Worm (Caenorhabditis elegans) whole organism, L3 larva: ENCODE results near the gene C33F10.11.
A peak's percentile ranks its signal among the peaks of the same experiment; 100 is the strongest.

Experiments used
- R02D3.7 ChIP-seq: fragments of 150-350 bp; optimal IDR thresholded peaks from 2 replicates; lab custom pipeline; 2014; ENCODE audit warnings: missing biosample characterization, missing genetic modification characterization
- ZK546.5 ChIP-seq: sonication (generic microtip); optimal IDR thresholded peaks from 2 replicates; lab custom pipeline; 2017; ENCODE audit warnings: missing biosample characterization, missing genetic modification characterization
- ceh-16 ChIP-seq: sonication (generic microtip); optimal IDR thresholded peaks from 2 replicates; lab custom pipeline; 2017; ENCODE audit warnings: missing biosample characterization, missing genetic modification characterization
- ceh-82 ChIP-seq: fragments of 150-350 bp; optimal IDR thresholded peaks from 2 replicates; lab custom pipeline; 2014; ENCODE audit warnings: missing biosample characterization, missing genetic modification characterization
- ceh-9 ChIP-seq: sonication (generic microtip); optimal IDR thresholded peaks from 2 replicates; lab custom pipeline; 2018; ENCODE audit warnings: missing biosample characterization, missing genetic modification characterization
- daf-12 ChIP-seq: fragments of 150-350 bp; optimal IDR thresholded peaks from 2 replicates; lab custom pipeline; 2014; ENCODE audit warnings: missing biosample characterization, missing genetic modification reagents, missing genetic modification characterization
- egl-27 ChIP-seq: sonication (generic microtip); optimal IDR thresholded peaks from 4 replicates; lab custom pipeline; 2017; ENCODE audit warnings: missing biosample characterization, missing genetic modification reagents, missing genetic modification characterization
- elt-2 ChIP-seq: sonication (generic microtip); optimal IDR thresholded peaks from 2 replicates; lab custom pipeline; 2016; ENCODE audit warnings: missing genetic modification reagents, mild to moderate bottlenecking, missing genetic modification characterization, missing compliant biosample characterization
- elt-3 ChIP-seq, 3 experiments: fragments of 150-350 bp in 1 of 3; sonication (generic microtip) in 2 of 3; optimal IDR thresholded peaks; 2 replicates in 2 of 3; 4 replicates in 1 of 3; lab custom pipeline; 2014 to 2017; ENCODE audit warnings: missing biosample characterization in 3 of 3, missing genetic modification characterization in 3 of 3
- eor-1 ChIP-seq, 2 experiments: fragments of 150-350 bp; optimal IDR thresholded peaks; 2 replicates each; lab custom pipeline; 2014 to 2018; ENCODE audit warnings: missing biosample characterization in 2 of 2, missing genetic modification characterization in 2 of 2
- fkh-10 ChIP-seq: sonication (generic microtip); optimal IDR thresholded peaks from 2 replicates; lab custom pipeline; 2017; ENCODE audit warnings: missing biosample characterization, missing genetic modification reagents, missing genetic modification characterization
- fkh-2 ChIP-seq: fragments of 150-350 bp; optimal IDR thresholded peaks from 2 replicates; lab custom pipeline; 2014; ENCODE audit warnings: missing biosample characterization, missing genetic modification reagents, missing genetic modification characterization
- jun-1 ChIP-seq: fragments of 150-350 bp; optimal IDR thresholded peaks from 2 replicates; lab custom pipeline; 2014; ENCODE audit warnings: missing biosample characterization, missing genetic modification reagents, missing genetic modification characterization
- lin-15B ChIP-seq: fragments of 150-350 bp; optimal IDR thresholded peaks from 2 replicates; lab custom pipeline; 2014; ENCODE audit warnings: missing biosample characterization, missing genetic modification characterization
- lin-39 ChIP-seq: fragments of 150-350 bp; optimal IDR thresholded peaks from 2 replicates; lab custom pipeline; 2018; ENCODE audit warnings: missing biosample characterization, missing genetic modification reagents, missing genetic modification characterization
- lsy-12 ChIP-seq: sonication (generic microtip); optimal IDR thresholded peaks from 2 replicates; lab custom pipeline; 2016; ENCODE audit warnings: mild to moderate bottlenecking, missing genetic modification characterization, missing compliant biosample characterization
- mdl-1 ChIP-seq: fragments of 150-350 bp; optimal IDR thresholded peaks from 2 replicates; lab custom pipeline; 2014; ENCODE audit warnings: missing biosample characterization, missing genetic modification characterization
- mml-1 ChIP-seq: fragments of 150-350 bp; sonication (generic microtip); optimal IDR thresholded peaks from 3 replicates; lab custom pipeline; 2014; ENCODE audit warnings: missing biosample characterization, missing genetic modification characterization
- nfya-1 ChIP-seq: sonication (generic microtip); optimal IDR thresholded peaks from 2 replicates; lab custom pipeline; 2017; ENCODE audit warnings: missing genetic modification characterization, mild to moderate bottlenecking, missing compliant biosample characterization, antibody characterized with exemption, moderate library complexity; ENCODE audit not compliant: insufficient read depth
- nhr-11 ChIP-seq: fragments of 150-350 bp; optimal IDR thresholded peaks from 2 replicates; lab custom pipeline; 2014; ENCODE audit warnings: missing biosample characterization, missing genetic modification characterization
- nhr-12 ChIP-seq: fragments of 150-350 bp; optimal IDR thresholded peaks from 2 replicates; lab custom pipeline; 2014; ENCODE audit warnings: missing biosample characterization, missing genetic modification characterization
- nhr-23 ChIP-seq: fragments of 150-350 bp; optimal IDR thresholded peaks from 2 replicates; lab custom pipeline; 2014; ENCODE audit warnings: missing biosample characterization, missing genetic modification reagents, missing genetic modification characterization
- nhr-237 ChIP-seq: fragments of 150-350 bp; optimal IDR thresholded peaks from 2 replicates; lab custom pipeline; 2014; ENCODE audit warnings: missing biosample characterization, missing genetic modification characterization
- nhr-25 ChIP-seq: sonication (generic microtip); optimal IDR thresholded peaks from 2 replicates; lab custom pipeline; 2017; ENCODE audit warnings: missing biosample characterization, missing genetic modification characterization
- nhr-28 ChIP-seq: fragments of 150-350 bp; optimal IDR thresholded peaks from 2 replicates; lab custom pipeline; 2014; ENCODE audit warnings: missing biosample characterization, missing genetic modification characterization
- nhr-43 ChIP-seq: sonication (generic microtip); optimal IDR thresholded peaks from 2 replicates; lab custom pipeline; 2016; ENCODE audit warnings: mild to moderate bottlenecking, missing genetic modification characterization, missing compliant biosample characterization; ENCODE audit not compliant: poor library complexity, severe bottlenecking
- nhr-67 ChIP-seq: fragments of 150-350 bp; optimal IDR thresholded peaks from 2 replicates; lab custom pipeline; 2014; ENCODE audit warnings: missing biosample characterization, missing genetic modification characterization
- nhr-76 ChIP-seq: fragments of 150-350 bp; sonication (generic microtip); optimal IDR thresholded peaks from 5 replicates; lab custom pipeline; 2014; ENCODE audit warnings: missing biosample characterization, missing genetic modification characterization
- nhr-77 ChIP-seq: fragments of 150-350 bp; optimal IDR thresholded peaks from 2 replicates; lab custom pipeline; 2014; ENCODE audit warnings: missing biosample characterization, missing genetic modification characterization
- pha-4 ChIP-seq: fragments of 150-350 bp; optimal IDR thresholded peaks from 2 replicates; lab custom pipeline; 2014; ENCODE audit warnings: missing biosample characterization, missing genetic modification reagents, missing genetic modification characterization
- pqm-1 ChIP-seq: fragments of 150-350 bp; optimal IDR thresholded peaks from 2 replicates; lab custom pipeline; 2017; ENCODE audit warnings: missing biosample characterization, missing genetic modification characterization, inconsistent platforms
- sea-2 ChIP-seq: fragments of 150-350 bp; sonication (generic microtip); optimal IDR thresholded peaks from 4 replicates; lab custom pipeline; 2014; ENCODE audit warnings: missing biosample characterization, missing genetic modification reagents, missing genetic modification characterization
- skn-1 ChIP-seq: fragments of 150-350 bp; optimal IDR thresholded peaks from 2 replicates; lab custom pipeline; 2014; ENCODE audit warnings: missing biosample characterization, missing genetic modification characterization
- snpc-4 ChIP-seq: fragments of 150-350 bp; optimal IDR thresholded peaks from 2 replicates; lab custom pipeline; 2014; ENCODE audit warnings: missing biosample characterization, missing genetic modification characterization
- tbx-2 ChIP-seq: sonication (generic microtip); optimal IDR thresholded peaks from 2 replicates; lab custom pipeline; 2016; ENCODE audit warnings: mild to moderate bottlenecking, missing genetic modification characterization, missing compliant biosample characterization
- unc-62 ChIP-seq: fragments of 150-350 bp; sonication (generic microtip); optimal IDR thresholded peaks from 4 replicates; lab custom pipeline; 2014; ENCODE audit warnings: missing biosample characterization, missing genetic modification reagents, missing genetic modification characterization
- ztf-11 ChIP-seq: fragments of 150-350 bp; optimal IDR thresholded peaks from 2 replicates; lab custom pipeline; 2014; ENCODE audit warnings: missing biosample characterization, missing genetic modification characterization
- ztf-4 ChIP-seq: fragments of 150-350 bp; optimal IDR thresholded peaks from 2 replicates; lab custom pipeline; 2014; ENCODE audit warnings: missing biosample characterization, missing genetic modification characterization

C33F10.11 gene

DNA sequence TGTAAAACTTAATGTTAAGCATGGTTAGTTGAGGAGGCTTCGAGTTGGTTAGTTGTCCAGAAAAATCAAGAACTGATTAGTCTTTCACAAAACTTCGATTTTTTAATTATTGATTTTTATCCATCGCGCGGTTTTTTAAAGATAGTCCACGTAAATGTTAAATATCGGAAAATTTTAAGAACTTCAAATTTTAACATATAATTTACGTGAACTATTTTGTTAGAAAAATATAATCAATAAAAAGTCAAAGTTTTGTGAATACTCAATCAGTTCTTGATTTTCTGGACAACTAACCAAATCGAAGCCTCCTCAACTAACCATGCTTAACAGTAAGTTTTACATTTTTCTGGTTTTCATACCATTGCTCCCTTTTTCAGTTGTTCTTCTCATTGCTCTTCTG, at the start of gene C33F10.11, which contains the start of gene C33F10.1:
C33F10.11 (minus strand) TSS at position 101 of the 400 bp plus-strand sequence.
C33F10.1 (plus strand) TSS at position 263 of the 400 bp plus-strand sequence.
- no peak for TF ChIP-seq nhr-28 (tag; lab: Kevin White, UChicago)
- no peak for TF ChIP-seq fkh-10 (GFP tag; lab: Kevin White, UChicago)
- TF ChIP-seq nhr-43 = no peak
- TF ChIP-seq ZK546.5 = no peak
- TF ChIP-seq nhr-11 (tag; lab: Kevin White, UChicago) = no peak

ce11 chrII:4884403-4884802, 49.7 kb upstream of the C33F10.11 start:
- TF ChIP-seq elt-3 (tag; optimal IDR thresholded peaks at IDR 0.05; lab: Kevin White, UChicago) = no peak
- no peak for TF ChIP-seq nhr-67 (tag; lab: Kevin White, UChicago)
- no peak for TF ChIP-seq pha-4 (tag; lab: Kevin White, UChicago)
- no peak for TF ChIP-seq nhr-76 (tag; lab: Kevin White, UChicago)
- no peak for TF ChIP-seq lsy-12 (tag; lab: Kevin White, UChicago)
- TF ChIP-seq ztf-4 (tag; lab: Kevin White, UChicago) = no peak
- no peak for TF ChIP-seq pqm-1 (tag; lab: Kevin White, UChicago)
- TF ChIP-seq nfya-1 (tag; lab: Kevin White, UChicago) = no peak
- no peak for TF ChIP-seq fkh-10 (GFP tag; lab: Kevin White, UChicago)
- no peak for TF ChIP-seq ceh-9
- TF ChIP-seq R02D3.7 (tag; lab: Kevin White, UChicago) = no peak
- TF ChIP-seq ceh-82 = no peak
- no peak for TF ChIP-seq daf-12 (tag; lab: Kevin White, UChicago)

ce11 chrII:4883412-4883811, 48.8 kb upstream of the C33F10.11 start, which contains the start of gene gst-8:
Gene gst-8, plus strand, starts transcription at chrII:4883712.
- TF ChIP-seq ceh-16 (tag; lab: Kevin White, UChicago) = no peak
- TF ChIP-seq snpc-4 = no peak
- no peak for TF ChIP-seq skn-1 (tag; lab: Kevin White, UChicago)
- TF ChIP-seq elt-2 = peak; percentile 24
- no peak for TF ChIP-seq ceh-9
- TF ChIP-seq, all 47 proteins: peak for 1

DNA sequence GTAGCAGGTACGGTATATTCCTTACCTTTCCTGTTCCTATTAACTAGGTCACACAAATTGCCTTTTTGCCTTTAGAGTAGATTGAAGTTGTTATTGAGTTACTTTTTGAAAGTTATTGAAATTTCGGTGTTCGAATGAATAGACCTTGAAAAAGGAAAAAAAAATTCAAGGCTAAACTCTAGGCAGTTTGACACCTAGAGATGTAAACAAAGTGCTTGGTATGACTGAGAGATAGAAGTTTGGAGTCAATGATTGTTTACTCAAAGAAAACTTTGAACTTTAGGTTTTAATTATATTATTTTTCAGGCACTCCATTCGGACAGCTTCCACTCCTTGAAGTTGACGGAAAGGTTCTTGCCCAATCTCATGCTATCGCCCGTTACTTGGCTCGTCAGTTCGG, 47.8 kb upstream of the C33F10.11 start:
- TF ChIP-seq elt-3 (tag; optimal IDR thresholded peaks at IDR 0.05; lab: Kevin White, UChicago) (no peak), pqm-1 (tag; lab: Kevin White, UChicago) (no peak), tbx-2 (tag; lab: Kevin White, UChicago) (no peak), nhr-76 (tag; lab: Kevin White, UChicago) (no peak), pha-4 (tag; lab: Kevin White, UChicago) (peak; percentile 68)

DNA sequence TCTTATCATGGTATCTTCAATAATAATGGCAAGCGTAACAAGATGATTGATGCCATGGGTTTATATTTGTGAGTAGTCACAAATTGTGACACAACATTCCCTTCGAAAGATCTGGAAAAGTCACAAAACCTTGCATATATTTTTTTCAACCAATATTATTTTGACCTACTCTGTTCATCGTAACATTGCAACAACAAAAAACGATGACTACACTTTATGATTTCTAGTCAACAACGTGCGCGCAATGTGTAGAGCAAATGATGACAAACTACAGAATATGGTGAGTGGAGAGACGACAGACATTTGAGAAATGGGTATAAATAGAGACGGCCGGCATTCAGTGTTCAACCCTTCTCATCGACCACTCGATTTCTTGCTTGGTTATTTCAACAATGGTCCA, 47.1 kb upstream of the C33F10.11 start, which contains the start of gene gst-7:
gst-7 (plus strand) TSS at position 336 of the 400 bp plus-strand sequence.
- TF ChIP-seq pha-4 (tag; lab: Kevin White, UChicago) (peak; percentile 92), ztf-4 (tag; lab: Kevin White, UChicago) (no peak), pqm-1 (tag; lab: Kevin White, UChicago) (peak; percentile 76), skn-1 (tag; lab: Kevin White, UChicago) (peak; percentile 96), nhr-23 (tag; lab: Kevin White, UChicago) (peak; percentile 34), nhr-25 (tag; lab: Kevin White, UChicago) (peak; percentile 25), nfya-1 (tag; lab: Kevin White, UChicago) (peak; percentile 40), ceh-82 (no peak), lin-39 (peak; percentile 26), elt-2 (peak; percentile 92)

DNA sequence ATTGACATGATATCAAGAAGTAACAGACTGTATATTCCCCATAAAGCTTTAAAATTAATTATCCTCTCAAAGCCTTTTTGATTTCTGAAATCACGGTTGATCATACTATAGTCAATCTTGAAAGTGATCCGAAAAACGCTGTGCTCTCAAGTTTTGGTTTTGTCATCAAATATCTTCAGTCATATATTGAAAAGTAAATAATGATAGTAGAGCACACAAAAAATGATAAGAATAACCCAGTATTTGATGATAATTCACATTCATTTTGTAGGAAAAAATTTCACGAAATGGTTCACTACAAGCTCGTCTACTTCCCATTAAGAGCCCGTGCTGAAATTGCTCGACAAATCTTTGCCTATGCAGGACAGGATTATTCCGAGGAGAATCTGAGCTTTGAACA, 45.0 kb upstream of the C33F10.11 start, which contains the start of gene gst-6:
gst-6 (plus strand) TSS at position 263 of the 400 bp plus-strand sequence.
- TF ChIP-seq ceh-9 (no peak), nfya-1 (tag; lab: Kevin White, UChicago) (no peak), sea-2 (GFP tag; lab: Kevin White, UChicago) (no peak), elt-3 (tag; optimal IDR thresholded peaks at IDR 0.05; lab: Kevin White, UChicago) (no peak), mdl-1 (tag; lab: Kevin White, UChicago) (no peak), nhr-76 (tag; lab: Kevin White, UChicago) (no peak), pha-4 (tag; lab: Kevin White, UChicago) (peak; percentile 53), fkh-10 (GFP tag; lab: Kevin White, UChicago) (no peak), pqm-1 (tag; lab: Kevin White, UChicago) (peak; percentile 59), skn-1 (tag; lab: Kevin White, UChicago) (peak; percentile 81), daf-12 (tag; lab: Kevin White, UChicago) (no peak), nhr-237 (tag; lab: Kevin White, UChicago) (no peak), eor-1 (tag; optimal IDR thresholded peaks at IDR 0.05; lab: Kevin White, UChicago) (no peak), lin-15B (tag; lab: Kevin White, UChicago) (no peak), elt-2 (peak; percentile 76), mml-1 (tag; lab: Kevin White, UChicago) (no peak), nhr-67 (tag; lab: Kevin White, UChicago) (no peak), R02D3.7 (tag; lab: Kevin White, UChicago) (no peak), unc-62 (GFP tag; lab: Kevin White, UChicago) (no peak), nhr-28 (tag; lab: Kevin White, UChicago) (no peak), nhr-43 (no peak), nhr-12 (tag; lab: Kevin White, UChicago) (no peak), jun-1 (tag; lab: Kevin White, UChicago) (no peak), fkh-2 (tag; lab: Kevin White, UChicago) (no peak), ztf-11 (tag; lab: Kevin White, UChicago) (no peak), nhr-77 (tag; lab: Kevin White, UChicago) (no peak), lsy-12 (tag; lab: Kevin White, UChicago) (no peak), ztf-4 (tag; lab: Kevin White, UChicago) (no peak), lin-39 (no peak), egl-27 (tag; lab: Kevin White, UChicago) (no peak)
